Worm (Caenorhabditis elegans): Measurements from ENCODE around the gene hnd-1.

ce11 chrX:11710229-11710628 is 25.9 kb downstream of the hnd-1 start, which contains the start of gene C44C10.11:
- TF ChIP-seq lin-13 (GFP tag; optimal IDR thresholded peaks at IDR 0.05), result peak; percentile 5
- TF ChIP-seq zag-1 (tag; optimal IDR thresholded peaks at IDR 0.05), result peak; percentile 5
- peak; percentile 19 for TF ChIP-seq egl-27 (tag; optimal IDR thresholded peaks at IDR 0.05)
- no peak for TF ChIP-seq ama-1 (optimal IDR thresholded peaks at IDR 0.05)
- no peak for TF ChIP-seq nhr-10 (tag; optimal IDR thresholded peaks at IDR 0.05)
- TF ChIP-seq lin-11 (tag; optimal IDR thresholded peaks at IDR 0.05), result no peak
- no peak for TF ChIP-seq ZK546.5 (tag; optimal IDR thresholded peaks at IDR 0.05)
